Worm (Caenorhabditis elegans): ENCODE data around the gene chtb-1.

The chtb-1 gene

DNA sequence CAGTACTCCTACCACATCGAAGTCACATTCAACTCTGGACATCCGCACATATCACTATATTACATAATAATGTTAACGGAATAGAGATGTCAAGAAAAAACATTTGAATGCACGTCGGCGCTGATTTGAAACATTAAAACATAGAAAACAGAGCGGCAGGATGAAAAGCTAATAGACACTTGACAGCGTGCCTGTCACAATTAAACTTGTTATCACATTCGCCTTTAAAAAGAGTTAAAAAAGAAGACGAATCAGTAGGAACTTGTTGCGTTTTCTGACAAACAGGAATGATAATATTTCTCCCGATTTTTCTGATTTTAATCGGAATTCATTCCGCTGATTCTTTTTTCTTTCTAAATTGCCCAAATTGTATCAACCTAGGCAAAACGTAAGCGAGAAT is 37.7 kb downstream of the chtb-1 start:
- TF ChIP-seq unc-3 (GFP tag; conservative IDR thresholded peaks at IDR 0.05), result no peak
- no peak for TF ChIP-seq unc-3 (tag; optimal IDR thresholded peaks at IDR 0.05)
- no peak for TF ChIP-seq nhr-11 (tag; optimal IDR thresholded peaks at IDR 0.05)
- no peak for TF ChIP-seq pha-2 (tag; optimal IDR thresholded peaks at IDR 0.05)
- TF ChIP-seq elt-2 (tag; optimal IDR thresholded peaks at IDR 0.05), result no peak
- TF ChIP-seq ceh-2 (tag; optimal IDR thresholded peaks at IDR 0.05), result no peak
- no peak for TF ChIP-seq lin-11 (tag; optimal IDR thresholded peaks at IDR 0.05)
- no peak for TF ChIP-seq unc-55 (GFP tag; optimal IDR thresholded peaks at IDR 0.05)
- TF ChIP-seq tbx-2 (tag; optimal IDR thresholded peaks at IDR 0.05), result no peak
- TF ChIP-seq ceh-19 (GFP tag; optimal IDR thresholded peaks at IDR 0.05), result no peak
- no peak for TF ChIP-seq hlh-30 (tag; optimal IDR thresholded peaks at IDR 0.05; ENCODE audit: insufficient read depth)

DNA sequence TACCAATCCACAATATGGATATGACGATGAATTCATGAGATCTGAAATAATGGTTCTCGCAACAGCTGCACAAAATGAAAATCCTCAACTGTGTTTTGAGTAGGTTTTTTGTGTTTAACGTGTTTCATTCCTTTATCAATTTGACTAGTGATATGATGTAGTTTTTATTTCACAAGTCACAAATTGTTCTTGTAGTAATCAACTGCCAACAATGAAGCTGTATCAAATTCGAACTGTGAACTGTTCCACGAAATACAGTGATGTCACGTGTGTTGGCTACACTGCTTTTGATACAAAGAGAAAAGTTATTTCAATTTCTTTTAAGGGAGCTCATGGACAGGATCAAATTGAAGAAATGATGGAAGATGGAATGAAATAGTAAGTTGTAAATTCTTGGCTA is 40.1 kb downstream of the chtb-1 start:
- TF ChIP-seq dve-1 (tag; optimal IDR thresholded peaks at IDR 0.05), result no peak
- no peak for TF ChIP-seq syd-9 (tag; optimal IDR thresholded peaks at IDR 0.05)
- TF ChIP-seq odd-2 (tag; optimal IDR thresholded peaks at IDR 0.05), result no peak
- TF ChIP-seq K02D7.2 (tag; optimal IDR thresholded peaks at IDR 0.05), result no peak
- no peak for TF ChIP-seq npax-4 (tag; optimal IDR thresholded peaks at IDR 0.05)

DNA sequence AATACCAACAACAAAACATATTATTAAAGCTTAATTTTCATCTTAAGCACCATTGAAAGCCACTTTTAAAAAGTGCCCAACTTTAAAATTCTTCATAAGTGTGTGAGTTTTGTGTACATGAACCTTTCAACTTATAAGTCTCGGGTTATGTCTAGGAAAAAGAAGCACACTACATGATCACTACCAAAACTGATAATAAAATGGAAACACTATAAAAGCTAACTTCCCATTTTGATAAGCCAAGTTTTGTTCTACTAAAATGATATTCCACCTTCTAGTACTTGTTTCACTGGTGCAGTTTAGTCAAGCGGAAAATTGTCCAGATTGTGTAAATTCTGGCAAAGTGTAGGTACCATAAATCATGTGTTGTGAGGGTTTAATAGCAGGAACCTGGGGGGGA is 40.8 kb downstream of the chtb-1 start, which contains the start of gene C40H1.8:
Gene C40H1.8 (plus strand): TSS at position 242 of the 400 bp plus-strand sequence.
- TF ChIP-seq madf-2 (tag; optimal IDR thresholded peaks at IDR 0.05) (no peak), unc-3 (GFP tag; conservative IDR thresholded peaks at IDR 0.05) (no peak), unc-3 (tag; optimal IDR thresholded peaks at IDR 0.05) (no peak), ttx-3 (tag; optimal IDR thresholded peaks at IDR 0.05) (no peak), F13H6.1 (tag; optimal IDR thresholded peaks at IDR 0.05) (no peak), zip-5 (tag; optimal IDR thresholded peaks at IDR 0.05) (no peak), ama-1 (optimal IDR thresholded peaks at IDR 0.05) (no peak), mec-3 (tag; optimal IDR thresholded peaks at IDR 0.05; ENCODE audit: borderline replicate concordance) (no peak), ceh-48 (tag; optimal IDR thresholded peaks at IDR 0.05) (no peak), ets-4 (tag; optimal IDR thresholded peaks at IDR 0.05) (no peak), unc-55 (GFP tag; optimal IDR thresholded peaks at IDR 0.05) (no peak), ceh-19 (GFP tag; optimal IDR thresholded peaks at IDR 0.05) (no peak), K02D7.2 (tag; optimal IDR thresholded peaks at IDR 0.05) (no peak), pat-9 (tag; optimal IDR thresholded peaks at IDR 0.05) (no peak), unc-86 (tag; optimal IDR thresholded peaks at IDR 0.05) (no peak), gmeb-2 (tag; optimal IDR thresholded peaks at IDR 0.05) (no peak), ceh-31 (tag; optimal IDR thresholded peaks at IDR 0.05) (no peak)

- TF ChIP-seq pqm-1 (tag; optimal IDR thresholded peaks at IDR 0.05) (no peak), ceh-24 (tag; optimal IDR thresholded peaks at IDR 0.05) (no peak), che-1 (tag; optimal IDR thresholded peaks at IDR 0.05) (no peak), unc-55 (GFP tag; optimal IDR thresholded peaks at IDR 0.05) (no peak), ceh-14 (tag; optimal IDR thresholded peaks at IDR 0.05) (peak; percentile 29), T23F11.4 (GFP tag; optimal IDR thresholded peaks at IDR 0.05) (no peak), lin-11 (tag; optimal IDR thresholded peaks at IDR 0.05) (no peak), ceh-2 (tag; optimal IDR thresholded peaks at IDR 0.05) (no peak)
Measured at ce11 chrIII:9309840-9310239, 45.4 kb downstream of the chtb-1 start.

ce11 chrIII:9306596-9306995 is 48.7 kb downstream of the chtb-1 start, which contains the start of gene srx-45:
TSS of gene srx-45 (minus strand) at chrIII:9306696.
- no peak for TF ChIP-seq pros-1 (tag; optimal IDR thresholded peaks at IDR 0.05)
- TF ChIP-seq ttx-3 (tag; optimal IDR thresholded peaks at IDR 0.05), result no peak
- no peak for TF ChIP-seq mec-3 (tag; optimal IDR thresholded peaks at IDR 0.05; ENCODE audit: borderline replicate concordance)
- TF ChIP-seq unc-3 (GFP tag; conservative IDR thresholded peaks at IDR 0.05), result no peak
- TF ChIP-seq unc-3 (tag; optimal IDR thresholded peaks at IDR 0.05), result no peak
- TF ChIP-seq hlh-30 (tag; optimal IDR thresholded peaks at IDR 0.05; ENCODE audit: insufficient read depth), result no peak
- no peak for TF ChIP-seq hlh-8 (tag; optimal IDR thresholded peaks at IDR 0.05)
- TF ChIP-seq sox-4 (tag; optimal IDR thresholded peaks at IDR 0.05), result no peak
- no peak for TF ChIP-seq ceh-22 (tag; optimal IDR thresholded peaks at IDR 0.05)
- no peak for TF ChIP-seq lim-6 (tag; optimal IDR thresholded peaks at IDR 0.05)
- TF ChIP-seq pax-1 (tag; optimal IDR thresholded peaks at IDR 0.05), result no peak
- TF ChIP-seq pha-2 (tag; optimal IDR thresholded peaks at IDR 0.05), result no peak
- no peak for TF ChIP-seq ceh-48 (tag; optimal IDR thresholded peaks at IDR 0.05)
- TF ChIP-seq ztf-16 (tag; optimal IDR thresholded peaks at IDR 0.05), result no peak
- TF ChIP-seq ceh-30 (tag; optimal IDR thresholded peaks at IDR 0.05), result no peak
- no peak for TF ChIP-seq fkh-6 (tag; optimal IDR thresholded peaks at IDR 0.05)
- no peak for TF ChIP-seq pat-9 (tag; optimal IDR thresholded peaks at IDR 0.05)
- no peak for TF ChIP-seq ceh-45 (GFP tag; IDR thresholded peaks at IDR 0.05)
